Worm (Caenorhabditis elegans) whole organism, L2 larva: ENCODE measurements around the gene elo-5.

Experiments used
- C34F6.9 ChIP-seq: fragments of 150-350 bp; optimal IDR thresholded peaks from 2 replicates; lab custom pipeline; 2014; ENCODE audit warnings: missing biosample characterization, missing genetic modification characterization
- alr-1 ChIP-seq: fragments of 150-350 bp; optimal IDR thresholded peaks from 2 replicates; lab custom pipeline; 2014; ENCODE audit warnings: missing biosample characterization, missing genetic modification characterization
- nhr-12 ChIP-seq: fragments of 150-350 bp; optimal IDR thresholded peaks from 2 replicates; lab custom pipeline; 2014; ENCODE audit warnings: missing biosample characterization, missing genetic modification characterization
- sma-9 ChIP-seq, 2 experiments: fragments of 150-350 bp in 1 of 2; sonication (generic microtip) in 1 of 2; optimal IDR thresholded peaks; 2 replicates each; lab custom pipeline; 2014 to 2016; ENCODE audit warnings: missing genetic modification characterization in 2 of 2, mild to moderate bottlenecking in 1 of 2, missing biosample characterization in 1 of 2, missing compliant biosample characterization in 1 of 2, missing genetic modification reagents in 1 of 2, moderate library complexity in 1 of 2
- unc-39 ChIP-seq: fragments of 150-350 bp; optimal IDR thresholded peaks from 2 replicates; lab custom pipeline; 2014; ENCODE audit warnings: missing biosample characterization, missing genetic modification characterization
- ztf-11 ChIP-seq: sonication (generic microtip); optimal IDR thresholded peaks from 2 replicates; lab custom pipeline; 2017; ENCODE audit warnings: missing biosample characterization, missing genetic modification characterization

DNA sequence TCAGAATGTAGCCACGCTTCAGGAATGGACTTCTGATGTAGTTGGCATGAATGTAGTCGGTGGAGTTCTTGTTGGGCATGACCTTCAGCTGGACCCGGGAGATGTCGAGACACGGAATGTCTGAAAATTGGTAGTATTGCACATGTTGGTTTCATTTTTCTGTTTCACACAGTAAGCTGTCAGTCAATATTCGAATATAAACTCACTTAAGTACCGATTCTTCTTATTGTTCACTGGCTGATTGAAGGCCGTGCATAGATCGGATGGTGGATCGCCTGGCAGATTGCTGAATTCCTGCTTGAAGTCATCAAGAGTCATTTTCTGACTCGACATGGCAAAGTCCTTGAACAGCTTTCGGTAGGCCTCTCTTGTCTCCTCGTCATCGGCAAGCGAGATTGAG is 32.2 kb upstream of the elo-5 start:
- no peak for TF ChIP-seq C34F6.9 (tag; lab: Kevin White, UChicago)
- TF ChIP-seq unc-39 (tag; lab: Kevin White, UChicago), result no peak
- TF ChIP-seq nhr-12 (tag; lab: Kevin White, UChicago), result no peak
- TF ChIP-seq ztf-11 (tag; lab: Kevin White, UChicago), result no peak
- TF ChIP-seq alr-1, result no peak
- TF ChIP-seq sma-9 (GFP tag; optimal IDR thresholded peaks at IDR 0.05; lab: Kevin White, UChicago), result no peak
- no peak for TF ChIP-seq sma-9 (tag; optimal IDR thresholded peaks at IDR 0.05; lab: Kevin White, UChicago)
